Worm (Caenorhabditis elegans) whole organism, L2 larva: ENCODE results near the gene acdh-6.

Experiments
- C34F6.9 ChIP-seq: fragments of 150-350 bp; optimal IDR thresholded peaks from 2 replicates; lab custom pipeline; 2014; ENCODE audit warnings: missing biosample characterization, missing genetic modification characterization
- F13H6.1 ChIP-seq: sonication (generic microtip); optimal IDR thresholded peaks from 2 replicates; lab custom pipeline; 2016; ENCODE audit warnings: missing genetic modification characterization, missing compliant biosample characterization
- Y55F3AM.14 ChIP-seq: fragments of 200-800 bp; sonication (Bioruptor generic); optimal IDR thresholded peaks from 2 replicates; lab custom pipeline; 2018; ENCODE audit warnings: mild to moderate bottlenecking, missing genetic modification characterization, missing compliant biosample characterization
- ZK546.5 ChIP-seq: sonication (generic microtip); optimal IDR thresholded peaks from 2 replicates; lab custom pipeline; 2017; ENCODE audit warnings: missing biosample characterization, missing genetic modification characterization
- alr-1 ChIP-seq: fragments of 150-350 bp; optimal IDR thresholded peaks from 2 replicates; lab custom pipeline; 2014; ENCODE audit warnings: missing biosample characterization, missing genetic modification characterization
- blmp-1 ChIP-seq: sonication (generic microtip); optimal IDR thresholded peaks from 2 replicates; lab custom pipeline; 2017; ENCODE audit warnings: missing genetic modification characterization, mild to moderate bottlenecking, missing compliant biosample characterization, antibody characterized with exemption, moderate library complexity; ENCODE audit not compliant: insufficient read depth
- ceh-82 ChIP-seq: fragments of 150-350 bp; optimal IDR thresholded peaks from 2 replicates; lab custom pipeline; 2014; ENCODE audit warnings: missing biosample characterization, missing genetic modification characterization
- crh-2 ChIP-seq: sonication (generic microtip); optimal IDR thresholded peaks from 2 replicates; lab custom pipeline; 2017; ENCODE audit warnings: missing biosample characterization, missing genetic modification characterization
- egl-27 ChIP-seq: sonication (generic microtip); optimal IDR thresholded peaks from 3 replicates; lab custom pipeline; 2017; ENCODE audit warnings: missing biosample characterization, missing genetic modification reagents, missing genetic modification characterization
- elt-1 ChIP-seq: fragments of 150-350 bp; optimal IDR thresholded peaks from 2 replicates; lab custom pipeline; 2014; ENCODE audit warnings: missing biosample characterization, missing genetic modification characterization
- elt-3 ChIP-seq: sonication (generic microtip); optimal IDR thresholded peaks from 2 replicates; lab custom pipeline; 2017; ENCODE audit warnings: missing biosample characterization, missing genetic modification characterization
- gmeb-1 ChIP-seq: fragments of 150-350 bp; optimal IDR thresholded peaks from 2 replicates; lab custom pipeline; 2014; ENCODE audit warnings: missing biosample characterization, missing genetic modification characterization
- lin-11 ChIP-seq: fragments of 150-350 bp; sonication (generic microtip); optimal IDR thresholded peaks from 2 replicates; lab custom pipeline; 2014; ENCODE audit warnings: missing biosample characterization, missing genetic modification characterization, inconsistent platforms, mixed read lengths
- lin-39 ChIP-seq: fragments of 150-350 bp; optimal IDR thresholded peaks from 2 replicates; lab custom pipeline; 2014; ENCODE audit warnings: missing biosample characterization, missing genetic modification reagents, missing genetic modification characterization
- lsy-2 ChIP-seq, 2 experiments: fragments of 150-350 bp in 1 of 2; sonication (generic microtip) in 1 of 2; optimal IDR thresholded peaks; 2 replicates each; lab custom pipeline; 2014 to 2017; ENCODE audit warnings: missing biosample characterization in 2 of 2, missing genetic modification characterization in 2 of 2
- mab-5 ChIP-seq: fragments of 150-350 bp; optimal IDR thresholded peaks from 2 replicates; lab custom pipeline; 2014; ENCODE audit warnings: missing biosample characterization, missing genetic modification characterization
- mbf-1 ChIP-seq: sonication (generic microtip); optimal IDR thresholded peaks from 2 replicates; lab custom pipeline; 2017; ENCODE audit warnings: missing biosample characterization, missing genetic modification characterization
- mdl-1 ChIP-seq, 2 experiments: fragments of 150-350 bp in 1 of 2; sonication (generic microtip) in 1 of 2; optimal IDR thresholded peaks; 2 replicates each; lab custom pipeline; 2017; ENCODE audit warnings: missing biosample characterization in 2 of 2, missing genetic modification characterization in 2 of 2
- nhr-10 ChIP-seq: sonication (generic microtip); optimal IDR thresholded peaks from 2 replicates; lab custom pipeline; 2017; ENCODE audit warnings: missing biosample characterization, missing genetic modification characterization
- nhr-11 ChIP-seq: fragments of 150-350 bp; optimal IDR thresholded peaks from 2 replicates; lab custom pipeline; 2014; ENCODE audit warnings: missing biosample characterization, missing genetic modification characterization
- nhr-129 ChIP-seq: fragments of 150-350 bp; optimal IDR thresholded peaks from 2 replicates; lab custom pipeline; 2014; ENCODE audit warnings: missing biosample characterization, missing genetic modification characterization
- nhr-21 ChIP-seq: fragments of 150-350 bp; optimal IDR thresholded peaks from 2 replicates; lab custom pipeline; 2014; ENCODE audit warnings: missing biosample characterization, missing genetic modification characterization
- nhr-237 ChIP-seq: fragments of 150-350 bp; optimal IDR thresholded peaks from 2 replicates; lab custom pipeline; 2014; ENCODE audit warnings: missing biosample characterization, missing genetic modification characterization
- nhr-6 ChIP-seq: fragments of 150-350 bp; optimal IDR thresholded peaks from 2 replicates; lab custom pipeline; 2014; ENCODE audit warnings: missing biosample characterization, missing genetic modification characterization
- nhr-77 ChIP-seq: fragments of 150-350 bp; optimal IDR thresholded peaks from 2 replicates; lab custom pipeline; 2014; ENCODE audit warnings: missing biosample characterization, missing genetic modification characterization
- peb-1 ChIP-seq: fragments of 150-350 bp; optimal IDR thresholded peaks from 2 replicates; lab custom pipeline; 2014; ENCODE audit warnings: missing biosample characterization, missing genetic modification characterization
- sem-4 ChIP-seq: fragments of 150-350 bp; optimal IDR thresholded peaks from 2 replicates; lab custom pipeline; 2014; ENCODE audit warnings: missing biosample characterization, missing genetic modification reagents, missing genetic modification characterization
- skn-1 ChIP-seq: sonication (generic microtip); optimal IDR thresholded peaks from 2 replicates; lab custom pipeline; 2017; ENCODE audit warnings: missing biosample characterization, missing genetic modification characterization
- sma-9 ChIP-seq, 2 experiments: fragments of 150-350 bp in 1 of 2; sonication (generic microtip) in 1 of 2; optimal IDR thresholded peaks; 2 replicates each; lab custom pipeline; 2014 to 2016; ENCODE audit warnings: missing genetic modification characterization in 2 of 2, mild to moderate bottlenecking in 1 of 2, missing biosample characterization in 1 of 2, missing compliant biosample characterization in 1 of 2, missing genetic modification reagents in 1 of 2, moderate library complexity in 1 of 2
- snpc-4 ChIP-seq: fragments of 150-350 bp; optimal IDR thresholded peaks from 2 replicates; lab custom pipeline; 2014; ENCODE audit warnings: missing biosample characterization, missing genetic modification characterization
- unc-39 ChIP-seq: fragments of 150-350 bp; optimal IDR thresholded peaks from 2 replicates; lab custom pipeline; 2014; ENCODE audit warnings: missing biosample characterization, missing genetic modification characterization
- unc-55 ChIP-seq: fragments of 150-350 bp; sonication (generic microtip); optimal IDR thresholded peaks from 3 replicates; lab custom pipeline; 2014; ENCODE audit warnings: missing biosample characterization, missing genetic modification reagents, missing genetic modification characterization
- unc-62 ChIP-seq: fragments of 150-350 bp; optimal IDR thresholded peaks from 2 replicates; lab custom pipeline; 2014; ENCODE audit warnings: missing biosample characterization, missing genetic modification reagents, missing genetic modification characterization
- zag-1 ChIP-seq: fragments of 150-350 bp; optimal IDR thresholded peaks from 2 replicates; lab custom pipeline; 2014; ENCODE audit warnings: missing biosample characterization, missing genetic modification characterization
- ztf-1 ChIP-seq: fragments of 200-800 bp; sonication (Bioruptor generic); conservative IDR thresholded peaks from 2 replicates; pipeline ENCODE4 v1.3.6; 2022; ENCODE audit warnings: missing genetic modification characterization, missing compliant biosample characterization
- ztf-11 ChIP-seq: sonication (generic microtip); optimal IDR thresholded peaks from 2 replicates; lab custom pipeline; 2017; ENCODE audit warnings: missing biosample characterization, missing genetic modification characterization
- ztf-4 ChIP-seq: fragments of 150-350 bp; optimal IDR thresholded peaks from 2 replicates; lab custom pipeline; 2014; ENCODE audit warnings: missing biosample characterization, missing genetic modification characterization

acdh-6 gene

ce11 chrIII:8560836-8561235 is at the start of gene acdh-6:
TSS of gene acdh-6 (plus strand) at chrIII:8561136.
- TF ChIP-seq sma-9 (GFP tag; optimal IDR thresholded peaks at IDR 0.05; lab: Kevin White, UChicago), result no peak
- TF ChIP-seq sma-9 (tag; optimal IDR thresholded peaks at IDR 0.05; lab: Kevin White, UChicago), result no peak
- TF ChIP-seq nhr-10 (tag; lab: Kevin White, UChicago), result no peak
- TF ChIP-seq ceh-82, result no peak
- no peak for TF ChIP-seq zag-1 (tag; lab: Kevin White, UChicago)
- no peak for TF ChIP-seq egl-27
- TF ChIP-seq peb-1, result no peak
- TF ChIP-seq ztf-1, result no peak
- no peak for TF ChIP-seq mdl-1 (tag; optimal IDR thresholded peaks at IDR 0.05; lab: Kevin White, UChicago)
- no peak for TF ChIP-seq nhr-129 (tag; lab: Kevin White, UChicago)
- no peak for TF ChIP-seq snpc-4 (tag; lab: Kevin White, UChicago)
- no peak for TF ChIP-seq sem-4 (tag; lab: Kevin White, UChicago)
- TF ChIP-seq skn-1 (tag; lab: Kevin White, UChicago), result no peak
- no peak for TF ChIP-seq lin-11 (tag; lab: Kevin White, UChicago)
- TF ChIP-seq, all 48 proteins: peak for 0

ce11 chrIII:8511711-8512110 is 49.2 kb upstream of the acdh-6 start:
- TF ChIP-seq lsy-2 (tag; optimal IDR thresholded peaks at IDR 0.05; lab: Kevin White, UChicago), result peak in 1 of 2 experiments; percentile 3
- TF ChIP-seq nhr-129 (tag; lab: Kevin White, UChicago), result peak; percentile 20
- TF ChIP-seq C34F6.9 (tag; lab: Kevin White, UChicago), result no peak
- TF ChIP-seq F13H6.1, result peak; percentile 12
- peak; percentile 24 for TF ChIP-seq crh-2
- peak; percentile 6 for TF ChIP-seq unc-55
- no peak for TF ChIP-seq alr-1 (tag; lab: Kevin White, UChicago)

ce11 chrIII:8512279-8512942 is 48.5 kb upstream of the acdh-6 start:
- TF ChIP-seq nhr-129 (tag; lab: Kevin White, UChicago) (peak; percentile 1), elt-1 (tag; lab: Kevin White, UChicago) (no peak)
- TF ChIP-seq, all 48 proteins: peak for 1

ce11 chrIII:8518990-8519389 is 41.9 kb upstream of the acdh-6 start:
- no peak for TF ChIP-seq nhr-11 (tag; lab: Kevin White, UChicago)
- TF ChIP-seq ceh-82, result no peak
- TF ChIP-seq Y55F3AM.14 (GFP tag; lab: Kevin White, UChicago), result no peak
- no peak for TF ChIP-seq unc-62 (GFP tag; lab: Kevin White, UChicago)
- no peak for TF ChIP-seq C34F6.9 (tag; lab: Kevin White, UChicago)
- no peak for TF ChIP-seq zag-1 (tag; lab: Kevin White, UChicago)
- TF ChIP-seq unc-39 (tag; lab: Kevin White, UChicago), result no peak
- TF ChIP-seq elt-3 (tag; lab: Kevin White, UChicago), result no peak
- TF ChIP-seq F13H6.1, result no peak
- no peak for TF ChIP-seq gmeb-1 (tag; lab: Kevin White, UChicago)
- TF ChIP-seq sma-9 (GFP tag; optimal IDR thresholded peaks at IDR 0.05; lab: Kevin White, UChicago), result no peak
- TF ChIP-seq sma-9 (tag; optimal IDR thresholded peaks at IDR 0.05; lab: Kevin White, UChicago), result no peak
- TF ChIP-seq nhr-77, result no peak
- no peak for TF ChIP-seq nhr-6 (tag; lab: Kevin White, UChicago)
- no peak for TF ChIP-seq lsy-2 (tag; optimal IDR thresholded peaks at IDR 0.05; lab: Kevin White, UChicago)
- TF ChIP-seq ZK546.5 (tag; lab: Kevin White, UChicago), result no peak
- TF ChIP-seq mbf-1, result no peak
- TF ChIP-seq nhr-21 (tag; lab: Kevin White, UChicago), result no peak

ce11 chrIII:8519886-8520285 is 41.0 kb upstream of the acdh-6 start, which contains the start of gene ZC21.8:
TSS of gene ZC21.8 (minus strand) at chrIII:8519986.
- no peak for TF ChIP-seq nhr-237 (tag; lab: Kevin White, UChicago)
- TF ChIP-seq nhr-6 (tag; lab: Kevin White, UChicago), result no peak
- TF ChIP-seq nhr-21 (tag; lab: Kevin White, UChicago), result no peak
- TF ChIP-seq nhr-10 (tag; lab: Kevin White, UChicago), result no peak
- TF ChIP-seq skn-1 (tag; lab: Kevin White, UChicago), result no peak
- no peak for TF ChIP-seq blmp-1 (tag; lab: Kevin White, UChicago)
- no peak for TF ChIP-seq mdl-1 (tag; optimal IDR thresholded peaks at IDR 0.05; lab: Kevin White, UChicago)
- no peak for TF ChIP-seq lsy-2 (tag; optimal IDR thresholded peaks at IDR 0.05; lab: Kevin White, UChicago)
- TF ChIP-seq zag-1 (tag; lab: Kevin White, UChicago), result no peak
- no peak for TF ChIP-seq egl-27
- no peak for TF ChIP-seq unc-62 (GFP tag; lab: Kevin White, UChicago)
- TF ChIP-seq nhr-11 (tag; lab: Kevin White, UChicago), result no peak
- no peak for TF ChIP-seq mab-5 (tag; lab: Kevin White, UChicago)
- no peak for TF ChIP-seq ztf-4 (tag; lab: Kevin White, UChicago)
- no peak for TF ChIP-seq lin-11 (tag; lab: Kevin White, UChicago)
- TF ChIP-seq ztf-11 (tag; lab: Kevin White, UChicago), result no peak
- TF ChIP-seq lin-39, result no peak
- no peak for TF ChIP-seq alr-1 (tag; lab: Kevin White, UChicago)
